Worm (Caenorhabditis elegans) whole organism, mixed stage, embryonic: ENCODE measurements around the gene C06E1.7.

Experiments used
- bed-3 ChIP-seq: fragments of 200-800 bp; sonication (Bioruptor generic); optimal IDR thresholded peaks from 3 replicates; lab custom pipeline; 2018; ENCODE audit warnings: mild to moderate bottlenecking, missing genetic modification characterization, moderate library complexity, missing compliant biosample characterization
- blmp-1 ChIP-seq: fragments of 150-350 bp; optimal IDR thresholded peaks from 2 replicates; lab custom pipeline; 2014; ENCODE audit warnings: missing biosample characterization, missing genetic modification characterization
- ceh-39 ChIP-seq: fragments of 150-350 bp; optimal IDR thresholded peaks from 2 replicates; lab custom pipeline; 2014; ENCODE audit warnings: missing biosample characterization, missing genetic modification characterization
- ceh-43 ChIP-seq: fragments of 200-800 bp; sonication (Bioruptor generic); optimal IDR thresholded peaks from 2 replicates; lab custom pipeline; 2018; ENCODE audit warnings: mild to moderate bottlenecking, missing genetic modification characterization, moderate library complexity, missing compliant biosample characterization
- ceh-83 ChIP-seq: fragments of 200-800 bp; sonication (Bioruptor generic); optimal IDR thresholded peaks from 2 replicates; lab custom pipeline; 2018; ENCODE audit warnings: mild to moderate bottlenecking, missing genetic modification characterization, missing compliant biosample characterization
- ces-1 ChIP-seq: fragments of 150-350 bp; optimal IDR thresholded peaks from 2 replicates; lab custom pipeline; 2014; ENCODE audit warnings: missing biosample characterization, missing genetic modification reagents, missing genetic modification characterization
- cnd-1 ChIP-seq: fragments of 200-800 bp; sonication (Bioruptor generic); optimal IDR thresholded peaks from 2 replicates; lab custom pipeline; 2018; ENCODE audit warnings: mild to moderate bottlenecking, missing genetic modification characterization, missing compliant biosample characterization
- drap-1 ChIP-seq: fragments of 200-800 bp; sonication (Bioruptor generic); optimal IDR thresholded peaks from 3 replicates; lab custom pipeline; 2018; ENCODE audit warnings: mild to moderate bottlenecking, missing genetic modification characterization, missing compliant biosample characterization
- elt-1 ChIP-seq: sonication (generic microtip); optimal IDR thresholded peaks from 2 replicates; lab custom pipeline; 2017; ENCODE audit warnings: missing genetic modification characterization, mild to moderate bottlenecking, missing compliant biosample characterization, antibody characterized with exemption, moderate library complexity, borderline replicate concordance; ENCODE audit not compliant: insufficient read depth
- elt-3 ChIP-seq: fragments of 150-350 bp; optimal IDR thresholded peaks from 2 replicates; lab custom pipeline; 2014; ENCODE audit warnings: missing biosample characterization, missing genetic modification characterization
- flh-1 ChIP-seq: fragments of 200-800 bp; sonication (Bioruptor generic); optimal IDR thresholded peaks from 2 replicates; lab custom pipeline; 2018; ENCODE audit warnings: mild to moderate bottlenecking, missing genetic modification characterization, moderate library complexity, missing compliant biosample characterization
- hlh-1 ChIP-seq: fragments of 150-350 bp; optimal IDR thresholded peaks from 2 replicates; lab custom pipeline; 2014; ENCODE audit warnings: missing biosample characterization, missing genetic modification reagents, missing genetic modification characterization
- lin-32 ChIP-seq: fragments of 200-800 bp; sonication (Bioruptor generic); optimal IDR thresholded peaks from 2 replicates; lab custom pipeline; 2018; ENCODE audit warnings: mild to moderate bottlenecking, missing genetic modification characterization, missing compliant biosample characterization
- lsy-2 ChIP-seq: fragments of 150-350 bp; optimal IDR thresholded peaks from 2 replicates; lab custom pipeline; 2014; ENCODE audit warnings: missing biosample characterization, missing genetic modification characterization
- mab-5 ChIP-seq: fragments of 150-350 bp; optimal IDR thresholded peaks from 2 replicates; lab custom pipeline; 2014; ENCODE audit warnings: missing biosample characterization, missing genetic modification characterization
- mep-1 ChIP-seq: fragments of 150-350 bp; optimal IDR thresholded peaks from 2 replicates; lab custom pipeline; 2017; ENCODE audit warnings: missing biosample characterization, missing genetic modification reagents, missing genetic modification characterization, inconsistent platforms
- mls-2 ChIP-seq: sonication (generic microtip); optimal IDR thresholded peaks from 2 replicates; lab custom pipeline; 2016; ENCODE audit warnings: mild to moderate bottlenecking, missing genetic modification characterization, moderate library complexity, missing compliant biosample characterization
- nhr-2 ChIP-seq: fragments of 150-350 bp; optimal IDR thresholded peaks from 2 replicates; lab custom pipeline; 2014; ENCODE audit warnings: missing biosample characterization, missing genetic modification characterization
- nhr-28 ChIP-seq: fragments of 150-350 bp; optimal IDR thresholded peaks from 2 replicates; lab custom pipeline; 2014; ENCODE audit warnings: missing biosample characterization, missing genetic modification characterization
- nhr-76 ChIP-seq: sonication (generic microtip); optimal IDR thresholded peaks from 2 replicates; lab custom pipeline; 2017; ENCODE audit warnings: missing biosample characterization, missing genetic modification characterization
- pha-4 ChIP-seq: fragments of 150-350 bp; optimal IDR thresholded peaks from 2 replicates; lab custom pipeline; 2018; ENCODE audit warnings: missing biosample characterization, missing genetic modification reagents, missing genetic modification characterization
- sem-2 ChIP-seq: fragments of 200-800 bp; sonication (Bioruptor generic); optimal IDR thresholded peaks from 2 replicates; lab custom pipeline; 2018; ENCODE audit warnings: mild to moderate bottlenecking, missing genetic modification characterization, missing compliant biosample characterization
- snpc-4 ChIP-seq: fragments of 150-350 bp; optimal IDR thresholded peaks from 2 replicates; lab custom pipeline; 2014; ENCODE audit warnings: missing biosample characterization, missing genetic modification characterization
- sptf-1 ChIP-seq: sonication (generic microtip); optimal IDR thresholded peaks from 2 replicates; lab custom pipeline; 2017; ENCODE audit warnings: mild to moderate bottlenecking, missing genetic modification characterization, moderate library complexity, missing compliant biosample characterization
- tbx-8 ChIP-seq: fragments of 200-800 bp; sonication (Bioruptor generic); optimal IDR thresholded peaks from 2 replicates; lab custom pipeline; 2018; ENCODE audit warnings: mild to moderate bottlenecking, missing genetic modification characterization, moderate library complexity, missing compliant biosample characterization
- unc-120 ChIP-seq: sonication (generic microtip); optimal IDR thresholded peaks from 2 replicates; lab custom pipeline; 2017; ENCODE audit warnings: missing genetic modification characterization, missing compliant biosample characterization; ENCODE audit not compliant: poor library complexity, severe bottlenecking
- unc-39 ChIP-seq: fragments of 150-350 bp; optimal IDR thresholded peaks from 2 replicates; lab custom pipeline; 2014; ENCODE audit warnings: missing biosample characterization, missing genetic modification characterization
- zip-8 ChIP-seq: fragments of 150-350 bp; optimal IDR thresholded peaks from 2 replicates; lab custom pipeline; 2014; ENCODE audit warnings: missing biosample characterization, missing genetic modification characterization
- ztf-11 ChIP-seq: fragments of 150-350 bp; optimal IDR thresholded peaks from 2 replicates; lab custom pipeline; 2014; ENCODE audit warnings: missing biosample characterization, missing genetic modification characterization

Gene C06E1.7

DNA sequence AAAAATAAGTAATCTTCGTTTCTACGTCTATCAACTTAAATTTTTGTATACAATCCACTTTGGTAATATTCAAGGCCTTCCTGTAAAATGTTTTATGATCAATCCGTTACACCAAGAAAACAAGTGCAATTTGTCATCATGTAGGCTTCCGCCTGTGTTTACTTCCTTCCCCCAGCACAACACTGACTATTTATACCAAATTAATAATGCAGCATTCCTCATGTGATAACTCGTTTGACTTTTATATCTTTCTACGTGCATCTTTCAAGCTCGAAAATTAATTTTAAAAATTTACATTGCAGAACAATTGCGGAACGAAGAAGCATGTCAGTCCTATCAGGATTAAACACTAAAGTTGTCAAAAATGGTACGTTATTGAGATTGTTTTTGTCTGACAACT is 39.0 kb downstream of the C06E1.7 start, which contains the start of gene gsto-2:
Gene gsto-2 (plus strand): TSS at position 301 of the 400 bp plus-strand sequence.
- TF ChIP-seq mep-1 (tag; lab: Kevin White, UChicago) (no peak), ces-1 (no peak), cnd-1 (tag; lab: Kevin White, UChicago) (no peak), elt-3 (no peak), tbx-8 (GFP tag; lab: Kevin White, UChicago) (no peak), nhr-28 (tag; lab: Kevin White, UChicago) (no peak), nhr-76 (tag; lab: Kevin White, UChicago) (no peak), zip-8 (no peak), lin-32 (GFP tag; lab: Kevin White, UChicago) (no peak), ceh-39 (no peak), ztf-11 (tag; lab: Kevin White, UChicago) (no peak), blmp-1 (tag; lab: Kevin White, UChicago) (no peak), drap-1 (no peak), sptf-1 (tag; lab: Kevin White, UChicago) (no peak), flh-1 (GFP tag; lab: Kevin White, UChicago) (no peak), ceh-83 (no peak)

DNA sequence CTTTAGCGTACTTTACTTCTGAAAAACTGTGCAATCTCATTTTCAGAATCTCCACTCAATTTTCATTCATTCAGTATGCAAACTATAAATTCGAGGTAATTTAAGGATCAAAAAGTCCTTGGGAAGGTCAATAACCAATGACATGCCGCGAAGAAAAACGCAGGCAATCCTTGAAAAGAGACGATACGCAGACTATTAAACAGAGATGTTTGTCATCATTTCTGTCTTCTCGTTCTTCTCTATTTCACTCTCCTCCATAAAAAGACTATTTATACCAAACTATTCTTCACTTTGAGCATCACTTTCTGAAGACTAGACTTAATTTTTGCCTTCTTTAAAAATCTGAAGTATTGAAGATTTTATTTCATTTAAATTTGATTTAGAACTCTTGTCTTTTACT is 41.4 kb downstream of the C06E1.7 start, which contains the start of gene C02D5.4:
Gene C02D5.4 (plus strand): TSS at position 41 of the 400 bp plus-strand sequence.
- no peak for TF ChIP-seq drap-1
- TF ChIP-seq unc-120 (tag; lab: Kevin White, UChicago), result no peak
- no peak for TF ChIP-seq lsy-2
- no peak for TF ChIP-seq cnd-1 (tag; lab: Kevin White, UChicago)
- TF ChIP-seq nhr-2 (tag; lab: Kevin White, UChicago), result no peak
- no peak for TF ChIP-seq ceh-83
- no peak for TF ChIP-seq nhr-76 (tag; lab: Kevin White, UChicago)
- TF ChIP-seq snpc-4 (tag; lab: Kevin White, UChicago), result no peak
- TF ChIP-seq pha-4 (tag; lab: Kevin White, UChicago), result no peak

ce11 chrIII:8551705-8552104 is 41.8 kb downstream of the C06E1.7 start:
- no peak for TF ChIP-seq ztf-11 (tag; lab: Kevin White, UChicago)
- no peak for TF ChIP-seq nhr-2 (tag; lab: Kevin White, UChicago)
- TF ChIP-seq snpc-4 (tag; lab: Kevin White, UChicago), result no peak
- TF ChIP-seq blmp-1 (tag; lab: Kevin White, UChicago), result no peak
- TF ChIP-seq elt-1 (tag; lab: Kevin White, UChicago), result no peak
- no peak for TF ChIP-seq nhr-76 (tag; lab: Kevin White, UChicago)
- TF ChIP-seq bed-3 (GFP tag; lab: Kevin White, UChicago), result no peak
- TF ChIP-seq lsy-2, result no peak
- no peak for TF ChIP-seq nhr-28 (tag; lab: Kevin White, UChicago)
- TF ChIP-seq ceh-39, result no peak
- TF ChIP-seq hlh-1 (tag; lab: Kevin White, UChicago), result no peak
- no peak for TF ChIP-seq sem-2
- TF ChIP-seq zip-8, result no peak
- no peak for TF ChIP-seq cnd-1 (tag; lab: Kevin White, UChicago)
- TF ChIP-seq ces-1, result no peak
- no peak for TF ChIP-seq ceh-43 (GFP tag; lab: Kevin White, UChicago)
- TF ChIP-seq mls-2 (tag; lab: Kevin White, UChicago), result no peak
- no peak for TF ChIP-seq mep-1 (tag; lab: Kevin White, UChicago)
- TF ChIP-seq, all 35 proteins: peak for 0

ce11 chrIII:8545515-8545914 is 48.0 kb downstream of the C06E1.7 start, which contains the start of gene ZC21.6:
Gene ZC21.6, minus strand, starts transcription at chrIII:8545615.
- TF ChIP-seq lsy-2 (no peak), sptf-1 (tag; lab: Kevin White, UChicago) (no peak), ztf-11 (tag; lab: Kevin White, UChicago) (no peak), mab-5 (no peak), unc-39 (no peak)
